Worm (Caenorhabditis elegans): ENCODE data around the gene ZK673.1.

Gene ZK673.1

DNA sequence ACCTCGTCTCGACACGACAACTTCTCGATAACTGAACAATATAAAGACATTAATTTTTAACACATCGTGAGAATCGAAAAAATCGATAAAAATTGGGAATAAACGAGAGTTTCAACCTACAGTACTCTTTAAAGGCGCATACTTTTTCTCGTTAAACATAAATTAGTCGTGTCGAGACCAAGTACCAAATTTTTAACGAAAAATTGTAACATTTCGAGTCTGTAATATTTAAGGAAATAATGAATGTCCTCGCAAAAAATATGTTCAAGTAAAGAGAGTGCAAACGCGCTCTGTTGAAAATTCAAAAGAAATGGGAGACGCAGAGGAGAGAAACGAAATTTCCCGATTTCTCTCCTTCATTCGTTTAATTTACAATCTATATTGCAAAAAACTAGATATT, 7.4 kb downstream of the ZK673.1 start (continued):
- no peak for TF ChIP-seq madf-3 (GFP tag; IDR thresholded peaks at IDR 0.05)
- TF ChIP-seq lir-1 (GFP tag; conservative IDR thresholded peaks at IDR 0.05): no peak
- TF ChIP-seq ceh-58 (GFP tag; IDR thresholded peaks at IDR 0.05): no peak
- no peak for TF ChIP-seq hmg-20 (GFP tag; IDR thresholded peaks at IDR 0.05)
- TF ChIP-seq attf-6 (GFP tag; IDR thresholded peaks at IDR 0.05): no peak
- TF ChIP-seq gei-17 (GFP tag; optimal IDR thresholded peaks at IDR 0.05): no peak
- TF ChIP-seq mcd-1 (GFP tag; IDR thresholded peaks at IDR 0.05): peak; percentile 64
- no peak for TF ChIP-seq let-607 (tag; optimal IDR thresholded peaks at IDR 0.05)
- TF ChIP-seq C06A6.2 (GFP tag; conservative IDR thresholded peaks at IDR 0.05): 0 out of 2 replicates have a peak, but pooled peaks have one; percentile 22
- TF ChIP-seq die-1 (tag; optimal IDR thresholded peaks at IDR 0.05): no peak
- no peak for TF ChIP-seq zfh-2 (GFP tag; conservative IDR thresholded peaks at IDR 0.05)
- TF ChIP-seq lin-35 (GFP tag; optimal IDR thresholded peaks at IDR 0.05): peak in 1 of 3 experiments; percentile 61
- TF ChIP-seq xnd-1 (tag; optimal IDR thresholded peaks at IDR 0.05): no peak
- TF ChIP-seq pbrm-1 (GFP tag; IDR thresholded peaks at IDR 0.05): no peak
- no peak for TF ChIP-seq F37B4.10 (GFP tag; IDR thresholded peaks at IDR 0.05)
- TF ChIP-seq ztf-26 (tag; optimal IDR thresholded peaks at IDR 0.05): peak; percentile 82
- TF ChIP-seq nhr-179 (tag; optimal IDR thresholded peaks at IDR 0.05): no peak
- TF ChIP-seq ama-1 (optimal IDR thresholded peaks at IDR 0.05): peak; percentile 57
- TF ChIP-seq ama-1 (GFP tag; optimal IDR thresholded peaks at IDR 0.05): no peak
- no peak for TF ChIP-seq atf-7 (tag; optimal IDR thresholded peaks at IDR 0.05)
- TF ChIP-seq F52B5.7 (tag; optimal IDR thresholded peaks at IDR 0.05): no peak
- no peak for TF ChIP-seq fkh-3 (tag; optimal IDR thresholded peaks at IDR 0.05)
- TF ChIP-seq ztf-28 (GFP tag; IDR thresholded peaks at IDR 0.05): no peak
- no peak for TF ChIP-seq nfya-2 (GFP tag; IDR thresholded peaks at IDR 0.05)
- no peak for TF ChIP-seq ceh-79 (tag; optimal IDR thresholded peaks at IDR 0.05)
- TF ChIP-seq ZK185.1 (tag; optimal IDR thresholded peaks at IDR 0.05; ENCODE audit: poor library complexity, severe bottlenecking): peak; percentile 10
- no peak for TF ChIP-seq snpc-1.1 (tag; optimal IDR thresholded peaks at IDR 0.05; ENCODE audit: insufficient read depth)
- TF ChIP-seq sea-2 (GFP tag; IDR thresholded peaks at IDR 0.05): no peak
- no peak for TF ChIP-seq unc-130 (GFP tag; optimal IDR thresholded peaks at IDR 0.05)
- peak; percentile 86 for TF ChIP-seq repo-1 (tag; optimal IDR thresholded peaks at IDR 0.05)
- TF ChIP-seq lag-1 (GFP tag; IDR thresholded peaks at IDR 0.05): no peak
- TF ChIP-seq C17E4.6 (GFP tag; IDR thresholded peaks at IDR 0.05): no peak
- TF ChIP-seq Y67H2A.10 (GFP tag; conservative IDR thresholded peaks at IDR 0.05): no peak
- TF ChIP-seq snpc-4 (GFP tag; optimal IDR thresholded peaks at IDR 0.05): no peak
- no peak for TF ChIP-seq snpc-4 (tag; optimal IDR thresholded peaks at IDR 0.05)
- TF ChIP-seq egl-18 (GFP tag; IDR thresholded peaks at IDR 0.05): no peak
- TF ChIP-seq cebp-1 (GFP tag; IDR thresholded peaks at IDR 0.05): peak; percentile 8; the same call in 1 of the 2 replicates
- peak; percentile 63 for TF ChIP-seq cebp-1 (tag; optimal IDR thresholded peaks at IDR 0.05)
- peak in 1 of 2 experiments; percentile 13 for TF ChIP-seq rec-8 (tag; optimal IDR thresholded peaks at IDR 0.05)
- TF ChIP-seq F33H1.4 (GFP tag; IDR thresholded peaks at IDR 0.05): no peak
- no peak for TF ChIP-seq lin-54 (GFP tag; optimal IDR thresholded peaks at IDR 0.05)
- TF ChIP-seq dpl-1 (GFP tag; optimal IDR thresholded peaks at IDR 0.05): no peak
- TF ChIP-seq rpc-1 (optimal IDR thresholded peaks at IDR 0.05): no peak
- no peak for TF ChIP-seq rpc-1 (tag; optimal IDR thresholded peaks at IDR 0.05)
- no peak for TF ChIP-seq somi-1 (GFP tag; optimal IDR thresholded peaks at IDR 0.05)
- TF ChIP-seq hsf-1 (GFP tag; IDR thresholded peaks at IDR 0.05): 0 out of 2 replicates have a peak, but pooled peaks have one; percentile 26
- no peak for TF ChIP-seq B0035.1 (tag; optimal IDR thresholded peaks at IDR 0.05)
